Worm (Caenorhabditis elegans) whole organism, mixed stage, embryonic: Measurements from ENCODE around the gene Y37A1B.7.
A peak's percentile ranks its signal among the peaks of the same experiment; 100 is the strongest.

Experiments
- M03D4.4 ChIP-seq: sonication (generic microtip); optimal IDR thresholded peaks from 2 replicates; lab custom pipeline; 2017; ENCODE audit warnings: mild to moderate bottlenecking, missing genetic modification characterization, missing compliant biosample characterization
- bed-3 ChIP-seq: fragments of 200-800 bp; sonication (Bioruptor generic); optimal IDR thresholded peaks from 3 replicates; lab custom pipeline; 2018; ENCODE audit warnings: mild to moderate bottlenecking, missing genetic modification characterization, moderate library complexity, missing compliant biosample characterization
- blmp-1 ChIP-seq: fragments of 150-350 bp; optimal IDR thresholded peaks from 2 replicates; lab custom pipeline; 2014; ENCODE audit warnings: missing biosample characterization, missing genetic modification characterization
- ceh-39 ChIP-seq: fragments of 150-350 bp; optimal IDR thresholded peaks from 2 replicates; lab custom pipeline; 2014; ENCODE audit warnings: missing biosample characterization, missing genetic modification characterization
- ceh-43 ChIP-seq: fragments of 200-800 bp; sonication (Bioruptor generic); optimal IDR thresholded peaks from 2 replicates; lab custom pipeline; 2018; ENCODE audit warnings: mild to moderate bottlenecking, missing genetic modification characterization, moderate library complexity, missing compliant biosample characterization
- ceh-83 ChIP-seq: fragments of 200-800 bp; sonication (Bioruptor generic); optimal IDR thresholded peaks from 2 replicates; lab custom pipeline; 2018; ENCODE audit warnings: mild to moderate bottlenecking, missing genetic modification characterization, missing compliant biosample characterization
- ces-1 ChIP-seq: fragments of 150-350 bp; optimal IDR thresholded peaks from 2 replicates; lab custom pipeline; 2014; ENCODE audit warnings: missing biosample characterization, missing genetic modification reagents, missing genetic modification characterization
- drap-1 ChIP-seq: fragments of 200-800 bp; sonication (Bioruptor generic); optimal IDR thresholded peaks from 3 replicates; lab custom pipeline; 2018; ENCODE audit warnings: mild to moderate bottlenecking, missing genetic modification characterization, missing compliant biosample characterization
- elt-1 ChIP-seq: sonication (generic microtip); optimal IDR thresholded peaks from 2 replicates; lab custom pipeline; 2017; ENCODE audit warnings: missing genetic modification characterization, mild to moderate bottlenecking, missing compliant biosample characterization, antibody characterized with exemption, moderate library complexity, borderline replicate concordance; ENCODE audit not compliant: insufficient read depth
- elt-3 ChIP-seq: fragments of 150-350 bp; optimal IDR thresholded peaks from 2 replicates; lab custom pipeline; 2014; ENCODE audit warnings: missing biosample characterization, missing genetic modification characterization
- flh-1 ChIP-seq: fragments of 200-800 bp; sonication (Bioruptor generic); optimal IDR thresholded peaks from 2 replicates; lab custom pipeline; 2018; ENCODE audit warnings: mild to moderate bottlenecking, missing genetic modification characterization, moderate library complexity, missing compliant biosample characterization
- ham-2 ChIP-seq: fragments of 200-800 bp; sonication (Bioruptor generic); optimal IDR thresholded peaks from 2 replicates; lab custom pipeline; 2018; ENCODE audit warnings: mild to moderate bottlenecking, missing genetic modification characterization, missing compliant biosample characterization
- hlh-1 ChIP-seq: fragments of 150-350 bp; optimal IDR thresholded peaks from 2 replicates; lab custom pipeline; 2014; ENCODE audit warnings: missing biosample characterization, missing genetic modification reagents, missing genetic modification characterization
- lin-13 ChIP-seq: fragments of 150-350 bp; optimal IDR thresholded peaks from 2 replicates; lab custom pipeline; 2014; ENCODE audit warnings: missing biosample characterization, missing genetic modification characterization
- lsy-2 ChIP-seq: fragments of 150-350 bp; optimal IDR thresholded peaks from 2 replicates; lab custom pipeline; 2014; ENCODE audit warnings: missing biosample characterization, missing genetic modification characterization
- mep-1 ChIP-seq: fragments of 150-350 bp; optimal IDR thresholded peaks from 2 replicates; lab custom pipeline; 2017; ENCODE audit warnings: missing biosample characterization, missing genetic modification reagents, missing genetic modification characterization, inconsistent platforms
- mls-2 ChIP-seq: sonication (generic microtip); optimal IDR thresholded peaks from 2 replicates; lab custom pipeline; 2016; ENCODE audit warnings: mild to moderate bottlenecking, missing genetic modification characterization, moderate library complexity, missing compliant biosample characterization
- nhr-12 ChIP-seq: fragments of 150-350 bp; optimal IDR thresholded peaks from 2 replicates; lab custom pipeline; 2014; ENCODE audit warnings: missing biosample characterization, missing genetic modification characterization
- nhr-2 ChIP-seq: fragments of 150-350 bp; optimal IDR thresholded peaks from 2 replicates; lab custom pipeline; 2014; ENCODE audit warnings: missing biosample characterization, missing genetic modification characterization
- nhr-237 ChIP-seq: fragments of 150-350 bp; optimal IDR thresholded peaks from 2 replicates; lab custom pipeline; 2014; ENCODE audit warnings: missing biosample characterization, missing genetic modification characterization
- nhr-28 ChIP-seq: fragments of 150-350 bp; optimal IDR thresholded peaks from 2 replicates; lab custom pipeline; 2014; ENCODE audit warnings: missing biosample characterization, missing genetic modification characterization
- pha-4 ChIP-seq: fragments of 150-350 bp; optimal IDR thresholded peaks from 2 replicates; lab custom pipeline; 2018; ENCODE audit warnings: missing biosample characterization, missing genetic modification reagents, missing genetic modification characterization
- sem-2 ChIP-seq: fragments of 200-800 bp; sonication (Bioruptor generic); optimal IDR thresholded peaks from 2 replicates; lab custom pipeline; 2018; ENCODE audit warnings: mild to moderate bottlenecking, missing genetic modification characterization, missing compliant biosample characterization
- snpc-4 ChIP-seq: fragments of 150-350 bp; optimal IDR thresholded peaks from 2 replicates; lab custom pipeline; 2014; ENCODE audit warnings: missing biosample characterization, missing genetic modification characterization
- tbx-8 ChIP-seq: fragments of 200-800 bp; sonication (Bioruptor generic); optimal IDR thresholded peaks from 2 replicates; lab custom pipeline; 2018; ENCODE audit warnings: mild to moderate bottlenecking, missing genetic modification characterization, moderate library complexity, missing compliant biosample characterization
- unc-120 ChIP-seq: sonication (generic microtip); optimal IDR thresholded peaks from 2 replicates; lab custom pipeline; 2017; ENCODE audit warnings: missing genetic modification characterization, missing compliant biosample characterization; ENCODE audit not compliant: poor library complexity, severe bottlenecking
- unc-39 ChIP-seq: fragments of 150-350 bp; optimal IDR thresholded peaks from 2 replicates; lab custom pipeline; 2014; ENCODE audit warnings: missing biosample characterization, missing genetic modification characterization
- unc-62 ChIP-seq: fragments of 150-350 bp; optimal IDR thresholded peaks from 2 replicates; lab custom pipeline; 2014; ENCODE audit warnings: missing biosample characterization, missing genetic modification reagents, missing genetic modification characterization
- zip-8 ChIP-seq: fragments of 150-350 bp; optimal IDR thresholded peaks from 2 replicates; lab custom pipeline; 2014; ENCODE audit warnings: missing biosample characterization, missing genetic modification characterization
- ztf-11 ChIP-seq: fragments of 150-350 bp; optimal IDR thresholded peaks from 2 replicates; lab custom pipeline; 2014; ENCODE audit warnings: missing biosample characterization, missing genetic modification characterization

Y37A1B.7 gene

DNA sequence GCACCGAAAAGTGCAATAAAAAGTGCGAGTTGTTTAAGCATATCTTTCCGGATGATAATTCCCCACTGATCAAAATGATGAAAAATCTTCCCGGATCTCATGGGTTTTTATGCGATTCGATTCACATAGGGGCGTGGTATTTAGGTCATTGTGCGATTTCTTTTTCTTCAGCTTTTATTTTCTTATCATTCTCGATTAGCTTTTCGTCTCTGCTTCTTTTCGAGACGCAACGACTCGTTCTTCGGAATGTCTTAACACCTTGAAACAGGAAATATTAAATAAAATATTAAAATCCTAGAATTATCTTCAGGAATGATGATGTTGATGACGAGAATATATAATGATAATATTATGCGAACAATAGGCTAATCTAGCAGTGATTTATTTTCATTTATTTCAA, at the start of gene Y37A1B.7:
Y37A1B.7 (minus strand) TSS at position 101 of the 400 bp plus-strand sequence.
- TF ChIP-seq ham-2 (GFP tag; lab: Kevin White, UChicago) (no peak), ceh-39 (tag; lab: Kevin White, UChicago) (no peak), M03D4.4 (tag; lab: Kevin White, UChicago) (no peak), pha-4 (tag; lab: Kevin White, UChicago) (no peak), nhr-2 (tag; lab: Kevin White, UChicago) (no peak), ceh-43 (GFP tag; lab: Kevin White, UChicago) (no peak), ceh-83 (GFP tag; lab: Kevin White, UChicago) (no peak), ztf-11 (no peak), tbx-8 (GFP tag; lab: Kevin White, UChicago) (no peak), nhr-237 (tag; lab: Kevin White, UChicago) (no peak), bed-3 (GFP tag; lab: Kevin White, UChicago) (no peak), nhr-12 (tag; lab: Kevin White, UChicago) (no peak)

ce11 chrIV:14091242-14091641, 47.7 kb upstream of the Y37A1B.7 start, which contains the start of gene noah-2:
Gene noah-2, plus strand, starts transcription at chrIV:14091254.
- TF ChIP-seq unc-62 (no peak), elt-1 (tag; lab: Kevin White, UChicago) (no peak), sem-2 (GFP tag; lab: Kevin White, UChicago) (no peak), unc-120 (tag; lab: Kevin White, UChicago) (no peak), elt-3 (tag; lab: Kevin White, UChicago) (no peak), ceh-43 (GFP tag; lab: Kevin White, UChicago) (no peak), zip-8 (no peak), M03D4.4 (tag; lab: Kevin White, UChicago) (no peak), snpc-4 (tag; lab: Kevin White, UChicago) (no peak), hlh-1 (no peak)

DNA sequence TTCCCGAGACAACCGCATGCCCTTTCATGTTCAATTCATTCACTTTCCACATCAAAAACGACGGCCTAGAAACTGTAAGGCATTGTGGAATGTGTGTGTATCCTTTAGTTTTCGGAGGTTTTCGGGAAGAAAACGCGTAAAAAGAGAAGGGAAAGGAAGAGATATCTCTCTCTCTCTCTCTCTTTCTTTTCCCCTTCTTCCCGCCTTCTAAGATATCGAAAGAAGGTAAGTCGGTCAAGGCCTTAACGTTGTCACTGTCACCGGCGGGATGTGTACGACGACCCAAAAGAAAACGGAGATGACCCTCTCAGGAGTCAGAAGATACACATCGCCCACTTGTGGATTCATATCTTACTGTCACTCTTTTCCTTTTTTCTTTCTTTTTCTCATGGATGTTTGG, 46.2 kb upstream of the Y37A1B.7 start:
- peak; percentile 59 for TF ChIP-seq elt-1 (tag; lab: Kevin White, UChicago)
- TF ChIP-seq elt-3 (tag; lab: Kevin White, UChicago), result no peak
- peak; percentile 62 for TF ChIP-seq nhr-2 (tag; lab: Kevin White, UChicago)
- TF ChIP-seq unc-62, result peak; percentile 35
- peak; percentile 90 for TF ChIP-seq blmp-1 (tag; lab: Kevin White, UChicago)
- TF ChIP-seq ces-1 (GFP tag; lab: Kevin White, UChicago), result no peak
- no peak for TF ChIP-seq bed-3 (GFP tag; lab: Kevin White, UChicago)

ce11 chrIV:14086395-14086794, 42.8 kb upstream of the Y37A1B.7 start:
- TF ChIP-seq nhr-28 (no peak), elt-1 (tag; lab: Kevin White, UChicago) (peak; percentile 77)

ce11 chrIV:14083505-14083904, 39.9 kb upstream of the Y37A1B.7 start, which contains the start of gene F52B11.2:
Gene F52B11.2, plus strand, starts transcription at chrIV:14083568.
- TF ChIP-seq ceh-39 (tag; lab: Kevin White, UChicago), result no peak
- no peak for TF ChIP-seq mep-1 (tag; lab: Kevin White, UChicago)
- TF ChIP-seq lsy-2, result no peak
- no peak for TF ChIP-seq unc-120 (tag; lab: Kevin White, UChicago)
- no peak for TF ChIP-seq M03D4.4 (tag; lab: Kevin White, UChicago)
- no peak for TF ChIP-seq lin-13 (tag; lab: Kevin White, UChicago)
- TF ChIP-seq unc-62, result no peak
- no peak for TF ChIP-seq ham-2 (GFP tag; lab: Kevin White, UChicago)
- no peak for TF ChIP-seq blmp-1 (tag; lab: Kevin White, UChicago)
- no peak for TF ChIP-seq sem-2 (GFP tag; lab: Kevin White, UChicago)
- no peak for TF ChIP-seq ceh-83 (GFP tag; lab: Kevin White, UChicago)
- no peak for TF ChIP-seq ceh-43 (GFP tag; lab: Kevin White, UChicago)
- TF ChIP-seq snpc-4 (tag; lab: Kevin White, UChicago), result no peak
- no peak for TF ChIP-seq elt-3 (tag; lab: Kevin White, UChicago)
- no peak for TF ChIP-seq flh-1 (GFP tag; lab: Kevin White, UChicago)
- TF ChIP-seq unc-39, result no peak
- TF ChIP-seq nhr-237 (tag; lab: Kevin White, UChicago), result no peak

DNA sequence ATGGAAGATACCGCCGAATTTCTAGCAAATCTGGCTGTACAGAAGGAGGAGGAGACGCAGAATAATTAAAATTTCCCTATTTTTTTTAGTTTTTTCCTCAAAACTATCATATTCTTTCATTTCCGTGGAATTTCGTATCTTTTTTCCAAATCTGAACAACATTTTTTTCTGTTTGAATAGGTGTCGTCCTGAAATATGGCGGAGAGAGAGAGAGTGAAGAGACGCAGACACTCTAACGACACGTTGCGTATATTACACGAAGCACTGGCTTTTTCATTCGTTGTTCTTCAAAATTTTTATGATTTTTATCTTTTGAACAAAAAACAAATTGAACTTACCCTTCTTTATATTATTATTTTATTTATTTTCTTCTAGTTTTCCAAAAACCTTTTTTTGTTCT, 39.4 kb upstream of the Y37A1B.7 start:
- TF ChIP-seq flh-1 (GFP tag; lab: Kevin White, UChicago) (no peak), ceh-83 (GFP tag; lab: Kevin White, UChicago) (no peak), unc-39 (no peak), lin-13 (tag; lab: Kevin White, UChicago) (no peak), elt-1 (tag; lab: Kevin White, UChicago) (peak; percentile 10), drap-1 (GFP tag; lab: Kevin White, UChicago) (no peak), mls-2 (tag; lab: Kevin White, UChicago) (no peak), unc-62 (no peak)
- TF ChIP-seq, all 35 proteins: peak for 1
